Worm (Caenorhabditis elegans): ENCODE data around the gene Y66D12A.7.

ce11 chrIII:11592096-11592495, 11.8 kb upstream of the Y66D12A.7 start:
- TF ChIP-seq C16A3.4 (tag; optimal IDR thresholded peaks at IDR 0.05): no peak
- TF ChIP-seq unc-86 (tag; optimal IDR thresholded peaks at IDR 0.05): no peak
- no peak for TF ChIP-seq jun-1 (tag; optimal IDR thresholded peaks at IDR 0.05)
- TF ChIP-seq blmp-1 (tag; optimal IDR thresholded peaks at IDR 0.05): no peak
- no peak for TF ChIP-seq egl-27 (tag; optimal IDR thresholded peaks at IDR 0.05)
- no peak for TF ChIP-seq ztf-11 (tag; optimal IDR thresholded peaks at IDR 0.05)
- no peak for TF ChIP-seq dpl-1 (GFP tag; optimal IDR thresholded peaks at IDR 0.05)
